Worm (Caenorhabditis elegans) whole organism, L1 larva: ENCODE data around the gene M01F1.4.

Experiments used
- C04F5.9 ChIP-seq: sonication (generic microtip); optimal IDR thresholded peaks from 2 replicates; lab custom pipeline; 2016; ENCODE audit warnings: missing genetic modification characterization, missing compliant biosample characterization
- Y116A8C.19 ChIP-seq: sonication (generic microtip); optimal IDR thresholded peaks from 2 replicates; lab custom pipeline; 2016; ENCODE audit warnings: missing compliant biosample characterization, missing genetic modification characterization, borderline replicate concordance
- alr-1 ChIP-seq: fragments of 200-800 bp; sonication (Bioruptor generic); optimal IDR thresholded peaks from 2 replicates; lab custom pipeline; 2018; ENCODE audit warnings: borderline replicate concordance, mild to moderate bottlenecking, missing genetic modification characterization, missing compliant biosample characterization
- aly-2 ChIP-seq: fragments of 150-350 bp; optimal IDR thresholded peaks from 2 replicates; lab custom pipeline; 2014; ENCODE audit warnings: missing biosample characterization, missing genetic modification characterization
- ama-1 ChIP-seq: fragments of 150-350 bp; optimal IDR thresholded peaks from 2 replicates; lab custom pipeline; 2014
- ceh-8 ChIP-seq: fragments of 200-800 bp; sonication (Bioruptor generic); optimal IDR thresholded peaks from 2 replicates; lab custom pipeline; 2018; ENCODE audit warnings: mild to moderate bottlenecking, missing genetic modification characterization, moderate library complexity, missing compliant biosample characterization
- ceh-88 ChIP-seq: fragments of 200-800 bp; sonication (Bioruptor generic); IDR thresholded peaks from 2 replicates; pipeline ENCODE4 v1.3.6; 2022; ENCODE audit warnings: missing genetic modification characterization, missing compliant biosample characterization
- ceh-90 ChIP-seq: sonication (generic microtip); optimal IDR thresholded peaks from 2 replicates; lab custom pipeline; 2016; ENCODE audit warnings: missing genetic modification characterization, missing compliant biosample characterization
- ces-1 ChIP-seq: fragments of 150-350 bp; optimal IDR thresholded peaks from 2 replicates; lab custom pipeline; 2014; ENCODE audit warnings: missing biosample characterization, missing genetic modification reagents, missing genetic modification characterization
- dpl-1 ChIP-seq, 3 experiments: fragments of 150-350 bp in 2 of 3; sonication (generic microtip) in 1 of 3; optimal IDR thresholded peaks; 2 replicates each; lab custom pipeline; 2014 to 2017; ENCODE audit warnings: missing biosample characterization in 3 of 3, missing genetic modification characterization in 3 of 3, missing genetic modification reagents in 3 of 3
- dsc-1 ChIP-seq: sonication (generic microtip); optimal IDR thresholded peaks from 2 replicates; lab custom pipeline; 2016; ENCODE audit warnings: mild to moderate bottlenecking, missing genetic modification characterization, missing compliant biosample characterization
- efl-1 ChIP-seq, 4 experiments: fragments of 150-350 bp; optimal IDR thresholded peaks in 3 of 4; peaks in 1 of 4; 1 replicate in 1 of 4; 2 replicates in 3 of 4; lab custom pipeline; 2014; ENCODE audit warnings: missing biosample characterization in 2 of 4, missing genetic modification characterization in 2 of 4, missing genetic modification reagents in 2 of 4
- elt-3 ChIP-seq, 6 experiments: fragments of 150-350 bp in 1 of 6; sonication (generic microtip); optimal IDR thresholded peaks; 2 replicates each; lab custom pipeline; 2017 to 2018; ENCODE audit warnings: missing biosample characterization in 6 of 6, missing genetic modification characterization in 6 of 6, inconsistent platforms in 1 of 6
- fkh-4 ChIP-seq: sonication (generic microtip); optimal IDR thresholded peaks from 2 replicates; lab custom pipeline; 2016; ENCODE audit warnings: missing compliant biosample characterization, missing genetic modification characterization, borderline replicate concordance
- fkh-8 ChIP-seq: sonication (generic microtip); optimal IDR thresholded peaks from 2 replicates; lab custom pipeline; 2016; ENCODE audit warnings: mild to moderate bottlenecking, missing genetic modification characterization, missing compliant biosample characterization
- irx-1 ChIP-seq: sonication (generic microtip); optimal IDR thresholded peaks from 2 replicates; lab custom pipeline; 2016; ENCODE audit warnings: missing genetic modification characterization, missing compliant biosample characterization
- isw-1 ChIP-seq: fragments of 200-800 bp; sonication (Bioruptor generic); IDR thresholded peaks from 2 replicates; pipeline ENCODE4 v1.3.6; 2022; ENCODE audit warnings: missing genetic modification characterization, missing compliant biosample characterization
- jun-1 ChIP-seq: fragments of 150-350 bp; optimal IDR thresholded peaks from 2 replicates; lab custom pipeline; 2014; ENCODE audit warnings: missing biosample characterization, missing genetic modification reagents, missing genetic modification characterization
- lin-13 ChIP-seq: fragments of 150-350 bp; optimal IDR thresholded peaks from 2 replicates; lab custom pipeline; 2014; ENCODE audit warnings: missing biosample characterization, missing genetic modification reagents, missing genetic modification characterization
- lin-14 ChIP-seq: fragments of 200-800 bp; sonication (Bioruptor generic); optimal IDR thresholded peaks from 2 replicates; lab custom pipeline; 2018; ENCODE audit warnings: mild to moderate bottlenecking, missing genetic modification characterization, moderate library complexity, missing compliant biosample characterization
- lin-35 ChIP-seq, 2 experiments: fragments of 150-350 bp; optimal IDR thresholded peaks; 2 replicates each; lab custom pipeline; 2014; ENCODE audit warnings: missing biosample characterization in 2 of 2, missing genetic modification characterization in 2 of 2, missing genetic modification reagents in 2 of 2
- lsy-2 ChIP-seq, 2 experiments: fragments of 150-350 bp; optimal IDR thresholded peaks; 2 replicates each; lab custom pipeline; 2014; ENCODE audit warnings: missing biosample characterization in 2 of 2, missing genetic modification characterization in 2 of 2
- mab-9 ChIP-seq: fragments of 200-800 bp; sonication (Bioruptor generic); IDR thresholded peaks from 2 replicates; pipeline ENCODE4 v1.3.6; 2022; ENCODE audit warnings: missing genetic modification reagents, missing genetic modification characterization, missing compliant biosample characterization
- mdl-1 ChIP-seq, 2 experiments: fragments of 150-350 bp; optimal IDR thresholded peaks; 2 replicates each; lab custom pipeline; 2014 to 2017; ENCODE audit warnings: missing biosample characterization in 2 of 2, missing genetic modification characterization in 2 of 2, inconsistent platforms in 1 of 2
- mep-1 ChIP-seq: fragments of 150-350 bp; optimal IDR thresholded peaks from 2 replicates; lab custom pipeline; 2014; ENCODE audit warnings: missing biosample characterization, missing genetic modification characterization
- nhr-237 ChIP-seq: fragments of 150-350 bp; optimal IDR thresholded peaks from 2 replicates; lab custom pipeline; 2014; ENCODE audit warnings: missing biosample characterization, missing genetic modification characterization
- nhr-71 ChIP-seq: sonication (generic microtip); optimal IDR thresholded peaks from 2 replicates; lab custom pipeline; 2016; ENCODE audit warnings: mild to moderate bottlenecking, missing genetic modification characterization, moderate library complexity, missing compliant biosample characterization
- nhr-77 ChIP-seq: fragments of 150-350 bp; optimal IDR thresholded peaks from 2 replicates; lab custom pipeline; 2014; ENCODE audit warnings: missing biosample characterization, missing genetic modification characterization
- nhr-84 ChIP-seq: sonication (generic microtip); optimal IDR thresholded peaks from 2 replicates; lab custom pipeline; 2017; ENCODE audit warnings: missing biosample characterization, missing genetic modification characterization
- nhr-85 ChIP-seq: sonication (generic microtip); peaks from one replicate; lab custom pipeline; 2016; ENCODE audit warnings: missing genetic modification characterization, inconsistent platforms, missing compliant biosample characterization
- pag-3 ChIP-seq: sonication (generic microtip); optimal IDR thresholded peaks from 2 replicates; lab custom pipeline; 2017; ENCODE audit warnings: missing genetic modification characterization, mild to moderate bottlenecking, missing compliant biosample characterization, antibody characterized with exemption, borderline replicate concordance; ENCODE audit not compliant: insufficient read depth
- pqm-1 ChIP-seq: sonication (generic microtip); optimal IDR thresholded peaks from 3 replicates; lab custom pipeline; 2017; ENCODE audit warnings: missing biosample characterization, missing genetic modification characterization
- rnt-1 ChIP-seq: sonication (generic microtip); optimal IDR thresholded peaks from 2 replicates; lab custom pipeline; 2016; ENCODE audit warnings: mild to moderate bottlenecking, missing genetic modification characterization, moderate library complexity, missing compliant biosample characterization
- skn-1 ChIP-seq: fragments of 150-350 bp; optimal IDR thresholded peaks from 2 replicates; lab custom pipeline; 2014; ENCODE audit warnings: missing biosample characterization, missing genetic modification characterization
- swsn-7 ChIP-seq: sonication (generic microtip); optimal IDR thresholded peaks from 2 replicates; lab custom pipeline; 2016; ENCODE audit warnings: missing genetic modification characterization, missing compliant biosample characterization
- unc-130 ChIP-seq: fragments of 150-350 bp; optimal IDR thresholded peaks from 2 replicates; lab custom pipeline; 2017; ENCODE audit warnings: missing biosample characterization, missing genetic modification characterization, inconsistent platforms
- unc-86 ChIP-seq: sonication (generic microtip); optimal IDR thresholded peaks from 2 replicates; lab custom pipeline; 2016; ENCODE audit warnings: missing genetic modification characterization, missing compliant biosample characterization
- zag-1 ChIP-seq: fragments of 150-350 bp; optimal IDR thresholded peaks from 2 replicates; lab custom pipeline; 2014; ENCODE audit warnings: missing biosample characterization, missing genetic modification characterization
- zip-4 ChIP-seq: fragments of 200-800 bp; sonication (Bioruptor generic); optimal IDR thresholded peaks from 2 replicates; lab custom pipeline; 2018; ENCODE audit warnings: mild to moderate bottlenecking, missing genetic modification characterization, moderate library complexity, missing compliant biosample characterization
- ztf-11 ChIP-seq, 2 experiments: sonication (generic microtip); optimal IDR thresholded peaks; 2 replicates each; lab custom pipeline; 2016 to 2017; ENCODE audit warnings: missing genetic modification characterization in 2 of 2, missing biosample characterization in 1 of 2, missing compliant biosample characterization in 1 of 2

Gene M01F1.4

ce11 chrIII:3505051-3505548 is 4.7 kb downstream of the M01F1.4 start, which contains the start of gene lias-1 (continued):
- TF ChIP-seq nhr-84 (tag; lab: Kevin White, UChicago) (no peak), elt-3 (tag; optimal IDR thresholded peaks at IDR 0.05; lab: Kevin White, UChicago) (peak in 3 of 6 experiments; percentile 36 to 83 (median 82)), ceh-90 (tag; lab: Kevin White, UChicago) (no peak), skn-1 (tag; lab: Kevin White, UChicago) (peak; percentile 69), alr-1 (tag; lab: Kevin White, UChicago) (no peak), nhr-237 (peak; percentile 15), Y116A8C.19 (tag; lab: Kevin White, UChicago) (no peak), lin-14 (GFP tag; lab: Kevin White, UChicago) (peak; percentile 78), nhr-71 (tag; lab: Kevin White, UChicago) (peak; percentile 83), zip-4 (GFP tag; lab: Kevin White, UChicago) (no peak), zag-1 (no peak), dsc-1 (peak; percentile 50), dpl-1 (GFP tag; optimal IDR thresholded peaks at IDR 0.05; lab: Kevin White, UChicago) (peak; percentile 76 to 87 (median 84)), unc-86 (peak; percentile 43), irx-1 (tag; lab: Kevin White, UChicago) (peak; percentile 57), lin-13 (peak; percentile 81), mep-1 (tag; lab: Kevin White, UChicago) (peak; percentile 89), nhr-85 (tag; lab: Kevin White, UChicago) (peak; percentile 75), unc-130 (peak; percentile 85), pqm-1 (tag; lab: Kevin White, UChicago) (no peak), fkh-8 (tag; lab: Kevin White, UChicago) (peak; percentile 83), ama-1 (lab: Kevin White, UChicago) (peak; percentile 50), C04F5.9 (tag; lab: Kevin White, UChicago) (peak; percentile 58)

- TF ChIP-seq lin-35 (GFP tag; optimal IDR thresholded peaks at IDR 0.05; lab: Kevin White, UChicago): no peak
- no peak for TF ChIP-seq efl-1 (optimal IDR thresholded peaks at IDR 0.05; lab: Kevin White, UChicago)
- peak in 1 of 2 experiments; percentile 75 for TF ChIP-seq efl-1 (GFP tag; optimal IDR thresholded peaks at IDR 0.05 in 1 of 2; lab: Kevin White, UChicago)
- no peak for TF ChIP-seq rnt-1 (tag; lab: Kevin White, UChicago)
These were observed 5.6 kb downstream of the M01F1.4 start for ce11 chrIII:3504239-3504638.

DNA sequence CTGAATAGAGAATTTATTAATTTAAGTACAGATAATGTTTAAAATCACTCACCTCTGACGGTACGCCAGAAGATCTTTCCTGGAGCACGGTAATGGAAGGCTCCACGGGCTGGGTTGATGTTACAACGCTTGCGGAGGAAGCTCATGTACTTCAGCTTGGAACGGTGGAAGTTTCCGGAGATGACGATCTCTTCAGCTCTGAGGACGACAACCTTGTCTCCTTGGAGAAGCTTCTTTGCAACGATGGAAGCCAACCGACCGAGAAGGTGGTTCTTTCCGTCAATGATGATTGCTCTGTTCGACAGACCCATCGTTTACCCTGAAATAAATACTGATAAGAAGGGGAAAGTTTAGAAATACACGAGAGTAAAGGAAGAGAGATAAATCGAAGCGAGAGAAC is 6.5 kb downstream of the M01F1.4 start, which contains the start of gene rpl-16:
TSS of gene rpl-16 (minus strand) at position 319 of the 400 bp plus-strand sequence.
- TF ChIP-seq jun-1 (no peak), zip-4 (GFP tag; lab: Kevin White, UChicago) (no peak), ceh-8 (GFP tag; lab: Kevin White, UChicago) (no peak), pag-3 (tag; lab: Kevin White, UChicago) (no peak), ztf-11 (tag; optimal IDR thresholded peaks at IDR 0.05; lab: Kevin White, UChicago) (no peak)

DNA sequence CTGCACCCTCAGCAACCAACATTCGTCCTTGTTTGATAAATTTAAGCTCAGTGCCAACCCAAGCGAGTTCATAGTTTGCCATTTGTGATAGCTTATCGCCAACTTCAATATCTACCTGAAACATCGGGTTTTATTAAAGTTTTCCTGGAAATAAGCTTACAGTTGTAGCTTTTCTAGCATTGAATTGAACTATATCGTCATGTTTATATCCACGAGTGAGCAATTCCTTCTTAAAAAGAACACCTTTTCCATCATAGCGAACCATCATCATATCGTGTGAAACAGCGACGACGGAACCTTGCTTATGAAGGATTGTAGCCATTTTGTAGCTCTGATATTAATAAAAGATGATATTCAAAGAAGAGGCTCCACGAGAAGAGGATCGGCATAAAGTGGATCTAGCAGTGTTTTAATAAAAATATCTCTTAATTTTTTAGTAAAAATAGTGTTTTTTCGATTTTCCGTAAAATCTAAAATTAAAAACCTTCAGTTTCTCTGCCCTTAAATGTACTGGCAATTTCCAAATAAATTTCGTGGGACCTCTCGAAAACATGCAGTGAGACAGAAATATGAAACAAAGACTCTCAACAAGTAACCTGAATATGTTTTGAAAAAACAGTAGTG is 7.5 kb downstream of the M01F1.4 start, which contains the start of gene M01F1.8:
TSS of gene M01F1.8 (minus strand) at position 335 of the 624 bp plus-strand sequence.
- TF ChIP-seq efl-1 (optimal IDR thresholded peaks at IDR 0.05; lab: Kevin White, UChicago): no peak
- TF ChIP-seq efl-1 (GFP tag; optimal IDR thresholded peaks at IDR 0.05 in 1 of 2; lab: Kevin White, UChicago): peak in 1 of 2 experiments; percentile 3
- no peak for TF ChIP-seq fkh-4 (tag; lab: Kevin White, UChicago)
- TF ChIP-seq mab-9 (GFP tag; lab: Robert Waterston, UW): no peak
- TF ChIP-seq lin-35 (GFP tag; optimal IDR thresholded peaks at IDR 0.05; lab: Kevin White, UChicago): no peak
- no peak for TF ChIP-seq aly-2 (tag; lab: Kevin White, UChicago)
- no peak for TF ChIP-seq ces-1 (GFP tag; lab: Kevin White, UChicago)
- peak in 1 of 2 experiments; percentile 38 for TF ChIP-seq lsy-2 (tag; optimal IDR thresholded peaks at IDR 0.05; lab: Kevin White, UChicago)
- no peak for TF ChIP-seq isw-1 (GFP tag; lab: Robert Waterston, UW)
- no peak for TF ChIP-seq ceh-88 (GFP tag; lab: Robert Waterston, UW)
- TF ChIP-seq nhr-77: no peak
- no peak for TF ChIP-seq mdl-1 (tag; optimal IDR thresholded peaks at IDR 0.05; lab: Kevin White, UChicago)
- no peak for TF ChIP-seq swsn-7 (tag; lab: Kevin White, UChicago)
